Worm (Caenorhabditis elegans) whole organism, L1 larva: ENCODE data around the gene nep-11.

Source experiments
- elt-2 ChIP-seq: sonication (generic microtip); optimal IDR thresholded peaks from 2 replicates; lab custom pipeline; 2016; ENCODE audit warnings: missing genetic modification characterization, mild to moderate bottlenecking, inconsistent platforms, missing compliant biosample characterization, missing genetic modification reagents
- fkh-10 ChIP-seq: sonication (generic microtip); optimal IDR thresholded peaks from 2 replicates; lab custom pipeline; 2017; ENCODE audit warnings: missing biosample characterization, missing genetic modification reagents, missing genetic modification characterization
- mdl-1 ChIP-seq, 2 experiments: fragments of 150-350 bp; optimal IDR thresholded peaks; 2 replicates each; lab custom pipeline; 2014 to 2017; ENCODE audit warnings: missing biosample characterization in 2 of 2, missing genetic modification characterization in 2 of 2, inconsistent platforms in 1 of 2
- nhr-77 ChIP-seq: fragments of 150-350 bp; optimal IDR thresholded peaks from 2 replicates; lab custom pipeline; 2014; ENCODE audit warnings: missing biosample characterization, missing genetic modification characterization
- zip-4 ChIP-seq: fragments of 200-800 bp; sonication (Bioruptor generic); optimal IDR thresholded peaks from 2 replicates; lab custom pipeline; 2018; ENCODE audit warnings: mild to moderate bottlenecking, missing genetic modification characterization, moderate library complexity, missing compliant biosample characterization

- TF ChIP-seq mdl-1 (tag; optimal IDR thresholded peaks at IDR 0.05; lab: Kevin White, UChicago) (no peak), zip-4 (GFP tag; lab: Kevin White, UChicago) (no peak), fkh-10 (GFP tag; lab: Kevin White, UChicago) (no peak), nhr-77 (tag; lab: Kevin White, UChicago) (no peak), elt-2 (no peak)
Measured at ce11 chrII:3402854-3403253, 22.5 kb downstream of the nep-11 start, which contains the start of gene nep-10.
